Worm (Caenorhabditis elegans): ENCODE measurements around the gene npp-21.
A peak's percentile ranks its signal among the peaks of the same experiment; 100 is the strongest.

The npp-21 gene

DNA sequence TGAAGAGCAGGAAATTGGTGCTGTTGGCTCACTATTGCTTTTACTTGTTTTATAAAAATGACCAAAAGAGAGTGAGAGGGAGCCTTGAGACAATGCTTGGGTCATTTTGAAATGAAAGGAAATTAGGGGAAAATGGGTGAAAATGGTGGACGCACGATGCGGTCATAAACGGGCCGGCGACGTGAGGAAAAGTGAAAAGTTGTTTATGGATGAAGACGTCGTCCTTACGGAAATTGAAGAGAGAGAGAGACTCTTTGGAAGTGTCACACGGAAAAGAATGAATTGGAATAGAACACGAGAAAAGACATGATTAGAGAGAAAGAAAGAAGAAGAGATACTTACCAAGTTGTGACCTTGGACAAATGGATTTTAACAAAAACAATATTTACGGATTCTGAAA is 22.1 kb downstream of the npp-21 start:
- TF ChIP-seq hlh-30 (tag; optimal IDR thresholded peaks at IDR 0.05; ENCODE audit: insufficient read depth), result peak; percentile 57
- no peak for TF ChIP-seq daf-19 (GFP tag; conservative IDR thresholded peaks at IDR 0.05)
- TF ChIP-seq mdl-1 (tag; optimal IDR thresholded peaks at IDR 0.05), result peak in 1 of 2 experiments; percentile 19
- peak; percentile 20 for TF ChIP-seq aha-1 (tag)
- no peak for TF ChIP-seq nhr-10 (tag; optimal IDR thresholded peaks at IDR 0.05)
- TF ChIP-seq unc-62 (GFP tag; optimal IDR thresholded peaks at IDR 0.05 in 1 of 2), result peak in 1 of 2 experiments; percentile 70
- no peak for TF ChIP-seq unc-62 (tag; optimal IDR thresholded peaks at IDR 0.05)
- TF ChIP-seq daf-12 (tag; optimal IDR thresholded peaks at IDR 0.05), result no peak

ce11 chrII:7623466-7623865 is 24.0 kb downstream of the npp-21 start:
- TF ChIP-seq attf-4 (tag; optimal IDR thresholded peaks at IDR 0.05), result no peak
- TF ChIP-seq hif-1 (tag; optimal IDR thresholded peaks at IDR 0.05), result peak in 1 of 2 experiments; percentile 28
- TF ChIP-seq mdt-29 (GFP tag; IDR thresholded peaks at IDR 0.05), result no peak
- TF ChIP-seq aha-1 (tag), result peak; percentile 77
- TF ChIP-seq ceh-20 (GFP tag; IDR thresholded peaks at IDR 0.05), result 0 out of 2 replicates have a peak, but pooled peaks have one; percentile 14
- TF ChIP-seq mes-2 (tag; optimal IDR thresholded peaks at IDR 0.05; ENCODE audit: poor library complexity, severe bottlenecking), result peak; percentile 42
- TF ChIP-seq hlh-11 (tag; optimal IDR thresholded peaks at IDR 0.05), result peak; percentile 80
- peak; percentile 74 for TF ChIP-seq dve-1 (tag; optimal IDR thresholded peaks at IDR 0.05; ENCODE audit: insufficient read depth)
- TF ChIP-seq lir-3 (tag; optimal IDR thresholded peaks at IDR 0.05), result no peak
- peak in 1 of 2 experiments; percentile 25 for TF ChIP-seq daf-16 (GFP tag; optimal IDR thresholded peaks at IDR 0.05)
- peak; percentile 68 for TF ChIP-seq daf-16 (tag; optimal IDR thresholded peaks at IDR 0.05)
- TF ChIP-seq T26A8.4 (GFP tag; IDR thresholded peaks at IDR 0.05), result 0 out of 2 replicates have a peak, but pooled peaks have one; percentile 42
- no peak for TF ChIP-seq skn-1 (tag; optimal IDR thresholded peaks at IDR 0.05)
- TF ChIP-seq nhr-48 (tag; optimal IDR thresholded peaks at IDR 0.05), result peak; percentile 25
- no peak for TF ChIP-seq nhr-41 (GFP tag; IDR thresholded peaks at IDR 0.05)
- TF ChIP-seq sdz-12 (GFP tag; optimal IDR thresholded peaks at IDR 0.05), result no peak
- TF ChIP-seq unc-62 (GFP tag; optimal IDR thresholded peaks at IDR 0.05 in 1 of 2), result peak in 1 of 2 experiments; percentile 96
- TF ChIP-seq unc-62 (tag; optimal IDR thresholded peaks at IDR 0.05), result no peak
- TF ChIP-seq F10B5.3 (tag; optimal IDR thresholded peaks at IDR 0.05), result no peak
- no peak for TF ChIP-seq gei-8 (GFP tag; optimal IDR thresholded peaks at IDR 0.05)
- no peak for TF ChIP-seq spr-3 (GFP tag; optimal IDR thresholded peaks at IDR 0.05)
- TF ChIP-seq hlh-30 (tag; optimal IDR thresholded peaks at IDR 0.05; ENCODE audit: insufficient read depth), result peak; percentile 51
- peak; percentile 51; the same call in 1 of the 2 replicates for TF ChIP-seq dmd-6 (GFP tag; IDR thresholded peaks at IDR 0.05)
- peak; percentile 33 for TF ChIP-seq nhr-28 (tag; optimal IDR thresholded peaks at IDR 0.05)
- 0 out of 2 replicates have a peak, but pooled peaks have one; percentile 40 for TF ChIP-seq lin-1 (GFP tag; IDR thresholded peaks at IDR 0.05)
- 0 out of 2 replicates have a peak, but pooled peaks have one; percentile 15 for TF ChIP-seq dmd-8 (GFP tag; IDR thresholded peaks at IDR 0.05)
- TF ChIP-seq mdl-1 (tag; optimal IDR thresholded peaks at IDR 0.05), result peak in 1 of 2 experiments; percentile 41
- TF ChIP-seq mxl-3 (GFP tag; optimal IDR thresholded peaks at IDR 0.05), result peak; percentile 67
- TF ChIP-seq spr-1 (tag; optimal IDR thresholded peaks at IDR 0.05), result no peak
- no peak for TF ChIP-seq nhr-102 (tag; optimal IDR thresholded peaks at IDR 0.05)
- 0 out of 2 replicates have a peak, but pooled peaks have one; percentile 11 for TF ChIP-seq php-3 (GFP tag; IDR thresholded peaks at IDR 0.05)

- no peak for TF ChIP-seq daf-12 (tag; optimal IDR thresholded peaks at IDR 0.05)
- TF ChIP-seq F37D6.2 (tag; optimal IDR thresholded peaks at IDR 0.05), result no peak
- no peak for TF ChIP-seq dmd-8 (GFP tag; IDR thresholded peaks at IDR 0.05)
- no peak for TF ChIP-seq pha-4 (GFP tag; IDR thresholded peaks at IDR 0.05)
- TF ChIP-seq pha-4 (tag; optimal IDR thresholded peaks at IDR 0.05), result no peak
- TF ChIP-seq nhr-111 (GFP tag; optimal IDR thresholded peaks at IDR 0.05), result no peak
- no peak for TF ChIP-seq F10B5.3 (tag; optimal IDR thresholded peaks at IDR 0.05)
- TF ChIP-seq Y105C5A.15 (GFP tag; IDR thresholded peaks at IDR 0.05), result no peak
- TF ChIP-seq nhr-48 (tag; optimal IDR thresholded peaks at IDR 0.05), result no peak
- TF ChIP-seq tag-97 (GFP tag; IDR thresholded peaks at IDR 0.05), result no peak
- no peak for TF ChIP-seq nhr-25 (tag; optimal IDR thresholded peaks at IDR 0.05; ENCODE audit: borderline replicate concordance, insufficient read depth)
- TF ChIP-seq tra-1 (GFP tag; IDR thresholded peaks at IDR 0.05), result no peak
- TF ChIP-seq daf-16 (GFP tag; optimal IDR thresholded peaks at IDR 0.05), result no peak
- TF ChIP-seq daf-16 (tag; optimal IDR thresholded peaks at IDR 0.05), result no peak
- TF ChIP-seq ztf-7 (tag; optimal IDR thresholded peaks at IDR 0.05), result no peak
- no peak for TF ChIP-seq hmg-1.1 (GFP tag; IDR thresholded peaks at IDR 0.05)
- no peak for TF ChIP-seq ceh-62 (tag; optimal IDR thresholded peaks at IDR 0.05)
- no peak for TF ChIP-seq nhr-10 (tag; optimal IDR thresholded peaks at IDR 0.05)
- TF ChIP-seq lin-1 (GFP tag; IDR thresholded peaks at IDR 0.05), result no peak
Measured at ce11 chrII:7624272-7624671, 24.8 kb downstream of the npp-21 start.
